Fruit fly (Drosophila melanogaster): Measurements from ENCODE around the gene Aduk.

DNA sequence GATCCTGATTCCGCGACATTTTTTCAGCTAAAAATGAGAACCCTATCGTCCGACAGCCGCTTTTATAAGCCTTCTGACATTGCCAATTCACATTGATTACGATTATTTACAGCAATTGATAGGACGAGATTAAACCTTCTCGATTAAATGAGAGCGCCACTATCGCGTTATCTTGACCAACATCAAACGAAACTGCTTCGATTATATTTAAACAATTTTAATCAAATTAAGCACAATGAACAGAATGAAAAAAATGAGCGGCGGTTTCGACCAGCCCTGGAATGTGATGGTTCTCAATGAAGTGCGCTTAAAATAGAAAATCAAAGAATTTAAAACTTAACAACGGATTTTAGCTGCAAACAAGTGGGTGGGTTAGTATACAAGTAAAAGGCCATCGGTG is 2.7 kb downstream of the Aduk start, which contains the start of gene CG16749:
- TF ChIP-seq CG8478 (optimal IDR thresholded peaks at IDR 0.05): no peak
- no peak for TF ChIP-seq CTCF (optimal IDR thresholded peaks at IDR 0.05)

Data from S2 (cell line).